Fruit fly (Drosophila melanogaster) whole organism, adult: ENCODE measurements around the gene CG42337.

ENCODE experiments used
- CG11617 ChIP-seq: fragments of 200-800 bp; sonication (Bioruptor generic); optimal IDR thresholded peaks from 2 replicates; lab custom pipeline; 2017; ENCODE audit warnings: mild to moderate bottlenecking, missing biosample characterization, missing genetic modification reagents, missing genetic modification characterization
- CG12768 ChIP-seq: fragments of 200-800 bp; sonication (Bioruptor generic); optimal IDR thresholded peaks from 2 replicates; lab custom pipeline; 2017; ENCODE audit warnings: missing biosample characterization, missing genetic modification characterization, mild to moderate bottlenecking, moderate library complexity, missing genetic modification reagents
- CG14711 ChIP-seq: fragments of 200-800 bp; sonication (Bioruptor generic); optimal IDR thresholded peaks from 2 replicates; lab custom pipeline; 2018; ENCODE audit warnings: missing biosample characterization, mild to moderate bottlenecking, missing genetic modification characterization, moderate library complexity
- CG1620 ChIP-seq: fragments of 200-800 bp; sonication (Bioruptor generic); optimal IDR thresholded peaks from 2 replicates; lab custom pipeline; 2016; ENCODE audit warnings: missing biosample characterization, missing genetic modification characterization
- CG33017 ChIP-seq: fragments of 200-800 bp; sonication (Bioruptor generic); optimal IDR thresholded peaks from 2 replicates; lab custom pipeline; 2018; ENCODE audit warnings: missing biosample characterization, mild to moderate bottlenecking, missing genetic modification characterization, moderate library complexity
- CG5204 ChIP-seq: fragments of 200-800 bp; sonication (Bioruptor generic); optimal IDR thresholded peaks from 2 replicates; lab custom pipeline; 2016; ENCODE audit warnings: missing biosample characterization, missing genetic modification characterization
- CG7045 ChIP-seq: fragments of 200-800 bp; sonication (Bioruptor generic); optimal IDR thresholded peaks from 2 replicates; lab custom pipeline; 2017; ENCODE audit warnings: missing biosample characterization, mild to moderate bottlenecking, missing genetic modification characterization
- CG7101 ChIP-seq: fragments of 200-800 bp; sonication (Bioruptor generic); optimal IDR thresholded peaks from 2 replicates; lab custom pipeline; 2018; ENCODE audit warnings: missing biosample characterization, mild to moderate bottlenecking, missing genetic modification characterization, moderate library complexity
- Clk ChIP-seq: fragments of 200-800 bp; sonication (Bioruptor generic); optimal IDR thresholded peaks from 2 replicates; lab custom pipeline; 2017; ENCODE audit warnings: missing biosample characterization, missing genetic modification characterization
- Crg-1 ChIP-seq: fragments of 200-800 bp; sonication (Bioruptor generic); optimal IDR thresholded peaks from 2 replicates; lab custom pipeline; 2016; ENCODE audit warnings: missing biosample characterization, missing genetic modification characterization
- Hr96 ChIP-seq: fragments of 200-800 bp; sonication (Bioruptor generic); optimal IDR thresholded peaks from 2 replicates; lab custom pipeline; 2016; ENCODE audit warnings: missing biosample characterization, missing genetic modification characterization
- Mnt ChIP-seq: fragments of 200-800 bp; sonication (Bioruptor generic); optimal IDR thresholded peaks from 2 replicates; lab custom pipeline; 2016; ENCODE audit warnings: missing biosample characterization, mild to moderate bottlenecking, missing genetic modification characterization
- bab1 ChIP-seq: fragments of 200-800 bp; sonication (Bioruptor generic); optimal IDR thresholded peaks from 3 replicates; lab custom pipeline; 2019; ENCODE audit warnings: missing biosample characterization, mild to moderate bottlenecking, missing genetic modification characterization, moderate library complexity
- cic ChIP-seq: fragments of 200-800 bp; sonication (Bioruptor generic); optimal IDR thresholded peaks from 2 replicates; lab custom pipeline; 2017; ENCODE audit warnings: missing biosample characterization, mild to moderate bottlenecking, missing genetic modification characterization, moderate library complexity
- cnc ChIP-seq, 2 experiments: fragments of >200 bp; optimal IDR thresholded peaks; 2 replicates each; lab custom pipeline; 2017
- kay ChIP-seq: fragments of 200-800 bp; sonication (Bioruptor generic); peaks from one replicate; lab custom pipeline; 2016; ENCODE audit warnings: missing biosample characterization, missing genetic modification characterization, borderline replicate concordance
- ovo ChIP-seq: fragments of 200-800 bp; sonication (Bioruptor generic); optimal IDR thresholded peaks from 2 replicates; lab custom pipeline; 2016; ENCODE audit warnings: missing biosample characterization, missing genetic modification characterization
- pad ChIP-seq: fragments of 200-800 bp; sonication (Bioruptor generic); optimal IDR thresholded peaks from 3 replicates; lab custom pipeline; 2017; ENCODE audit warnings: missing biosample characterization, missing genetic modification characterization, mild to moderate bottlenecking, moderate library complexity, missing genetic modification reagents
- tj ChIP-seq: fragments of 200-800 bp; sonication (Bioruptor generic); optimal IDR thresholded peaks from 3 replicates; lab custom pipeline; 2017; ENCODE audit warnings: missing biosample characterization, mild to moderate bottlenecking, missing genetic modification characterization, moderate library complexity
- toe ChIP-seq: fragments of 200-800 bp; sonication (Bioruptor generic); optimal IDR thresholded peaks from 2 replicates; lab custom pipeline; 2016; ENCODE audit warnings: missing biosample characterization, missing genetic modification characterization

CG42337 gene

dm6 chr3L:21202777-21203282 lies 9.7 kb upstream of the CG42337 start, which contains the start of the genes Targ1, CG10512 and Targ2:
TSS of gene Targ1 (minus strand) at chr3L:21202882.
TSS of gene CG10512 (plus strand) at chr3L:21202920.
TSS of gene Targ2 (minus strand) at chr3L:21203232.
- peak; percentile 49 for TF ChIP-seq bab1 (GFP tag; lab: Kevin White, UChicago)
- TF ChIP-seq cic (GFP tag; lab: Kevin White, UChicago), result peak; percentile 72
- TF ChIP-seq ovo, result no peak
- TF ChIP-seq CG7101 (tag; lab: Kevin White, UChicago), result no peak
- no peak for TF ChIP-seq CG5204
- no peak for TF ChIP-seq cnc (optimal IDR thresholded peaks at IDR 0.05; lab: Kevin White, UChicago)
- no peak for TF ChIP-seq CG7045 (GFP tag; lab: Kevin White, UChicago)
- TF ChIP-seq CG14711, result no peak
- peak; percentile 10 for TF ChIP-seq toe (GFP tag; lab: Kevin White, UChicago)
- peak; percentile 94 for TF ChIP-seq kay (GFP tag; lab: Kevin White, UChicago)
- TF ChIP-seq Mnt (GFP tag; lab: Kevin White, UChicago), result peak; percentile 54
- peak; percentile 28 for TF ChIP-seq CG33017
- no peak for TF ChIP-seq CG1620 (GFP tag; lab: Kevin White, UChicago)
- TF ChIP-seq Crg-1 (GFP tag; lab: Kevin White, UChicago), result no peak
- TF ChIP-seq tj (GFP tag; lab: Kevin White, UChicago), result peak; percentile 63
- peak; percentile 44 for TF ChIP-seq CG11617
- TF ChIP-seq pad (GFP tag; lab: Kevin White, UChicago), result no peak
- TF ChIP-seq Hr96 (GFP tag; lab: Kevin White, UChicago), result no peak

dm6 chr3L:21202029-21202776 lies 9.0 kb upstream of the CG42337 start:
- no peak for TF ChIP-seq bab1 (GFP tag; lab: Kevin White, UChicago)
- no peak for TF ChIP-seq ovo
- TF ChIP-seq CG7045 (GFP tag; lab: Kevin White, UChicago), result no peak
- peak; percentile 39 for TF ChIP-seq toe (GFP tag; lab: Kevin White, UChicago)
- TF ChIP-seq Crg-1 (GFP tag; lab: Kevin White, UChicago), result no peak

- TF ChIP-seq Crg-1 (GFP tag; lab: Kevin White, UChicago) (no peak), kay (GFP tag; lab: Kevin White, UChicago) (peak; percentile 90)
These were observed 8.2 kb upstream of the CG42337 start for dm6 chr3L:21201246-21201896.

dm6 chr3L:21200587-21200986 lies 7.4 kb upstream of the CG42337 start:
- peak; percentile 72 for TF ChIP-seq kay (GFP tag; lab: Kevin White, UChicago)
- TF ChIP-seq ovo, result no peak
- no peak for TF ChIP-seq cnc (optimal IDR thresholded peaks at IDR 0.05; lab: Kevin White, UChicago)
- peak; percentile 48 for TF ChIP-seq CG12768 (GFP tag; lab: Kevin White, UChicago)
- no peak for TF ChIP-seq CG11617
- TF ChIP-seq pad (GFP tag; lab: Kevin White, UChicago), result no peak
- TF ChIP-seq CG7045 (GFP tag; lab: Kevin White, UChicago), result no peak
- TF ChIP-seq Hr96 (GFP tag; lab: Kevin White, UChicago), result no peak
- no peak for TF ChIP-seq CG33017
- TF ChIP-seq CG1620 (GFP tag; lab: Kevin White, UChicago), result no peak
- TF ChIP-seq bab1 (GFP tag; lab: Kevin White, UChicago), result no peak

dm6 chr3L:21196563-21196962 lies 3.4 kb upstream of the CG42337 start, which contains the start of the genes Targ3 and park:
TSS of gene Targ3 (plus strand) at chr3L:21196831.
TSS of gene park (minus strand) at chr3L:21196853.
- TF ChIP-seq cnc (optimal IDR thresholded peaks at IDR 0.05; lab: Kevin White, UChicago) (no peak), Hr96 (GFP tag; lab: Kevin White, UChicago) (peak; percentile 31), Crg-1 (GFP tag; lab: Kevin White, UChicago) (peak; percentile 82), kay (GFP tag; lab: Kevin White, UChicago) (no peak), CG5204 (peak; percentile 59), CG12768 (GFP tag; lab: Kevin White, UChicago) (peak; percentile 9), CG7045 (GFP tag; lab: Kevin White, UChicago) (peak; percentile 14), Clk (no peak), CG33017 (peak; percentile 9), toe (GFP tag; lab: Kevin White, UChicago) (peak; percentile 56), CG1620 (GFP tag; lab: Kevin White, UChicago) (peak; percentile 85), Mnt (GFP tag; lab: Kevin White, UChicago) (peak; percentile 37), cic (GFP tag; lab: Kevin White, UChicago) (peak; percentile 2), pad (GFP tag; lab: Kevin White, UChicago) (peak; percentile 1), CG14711 (peak; percentile 23), CG11617 (peak; percentile 49), bab1 (GFP tag; lab: Kevin White, UChicago) (peak; percentile 50), tj (GFP tag; lab: Kevin White, UChicago) (peak; percentile 30), CG7101 (tag; lab: Kevin White, UChicago) (peak; percentile 47), ovo (peak; percentile 53)
